Worm (Caenorhabditis elegans) whole organism, L2 larva: ENCODE measurements around the gene T26C12.2.
"Not testable (repeated sequence)": the region's sequence is repeated elsewhere in the genome, so short reads cannot be mapped to it uniquely, and the experiment has no call there.

Source experiments
- C34F6.9 ChIP-seq: fragments of 150-350 bp; optimal IDR thresholded peaks from 2 replicates; lab custom pipeline; 2014; ENCODE audit warnings: missing biosample characterization, missing genetic modification characterization
- F13H6.1 ChIP-seq: sonication (generic microtip); optimal IDR thresholded peaks from 2 replicates; lab custom pipeline; 2016; ENCODE audit warnings: missing genetic modification characterization, missing compliant biosample characterization
- R02D3.7 ChIP-seq: fragments of 150-350 bp; optimal IDR thresholded peaks from 2 replicates; lab custom pipeline; 2014; ENCODE audit warnings: missing biosample characterization, missing genetic modification characterization
- Y55F3AM.14 ChIP-seq: fragments of 200-800 bp; sonication (Bioruptor generic); optimal IDR thresholded peaks from 2 replicates; lab custom pipeline; 2018; ENCODE audit warnings: mild to moderate bottlenecking, missing genetic modification characterization, missing compliant biosample characterization
- ZK546.5 ChIP-seq: sonication (generic microtip); optimal IDR thresholded peaks from 2 replicates; lab custom pipeline; 2017; ENCODE audit warnings: missing biosample characterization, missing genetic modification characterization
- alr-1 ChIP-seq: fragments of 150-350 bp; optimal IDR thresholded peaks from 2 replicates; lab custom pipeline; 2014; ENCODE audit warnings: missing biosample characterization, missing genetic modification characterization
- aly-2 ChIP-seq: fragments of 150-350 bp; optimal IDR thresholded peaks from 2 replicates; lab custom pipeline; 2014; ENCODE audit warnings: missing biosample characterization, missing genetic modification characterization
- ama-1 ChIP-seq: fragments of 150-350 bp; optimal IDR thresholded peaks from 2 replicates; lab custom pipeline; 2018; ENCODE audit warnings: inconsistent platforms
- blmp-1 ChIP-seq: sonication (generic microtip); optimal IDR thresholded peaks from 2 replicates; lab custom pipeline; 2017; ENCODE audit warnings: missing genetic modification characterization, mild to moderate bottlenecking, missing compliant biosample characterization, antibody characterized with exemption, moderate library complexity; ENCODE audit not compliant: insufficient read depth
- ceh-16 ChIP-seq: fragments of 150-350 bp; optimal IDR thresholded peaks from 2 replicates; lab custom pipeline; 2014; ENCODE audit warnings: missing biosample characterization, missing genetic modification characterization
- ceh-82 ChIP-seq: fragments of 150-350 bp; optimal IDR thresholded peaks from 2 replicates; lab custom pipeline; 2014; ENCODE audit warnings: missing biosample characterization, missing genetic modification characterization
- crh-2 ChIP-seq: sonication (generic microtip); optimal IDR thresholded peaks from 2 replicates; lab custom pipeline; 2017; ENCODE audit warnings: missing biosample characterization, missing genetic modification characterization
- dmd-4 ChIP-seq: sonication (generic microtip); optimal IDR thresholded peaks from 2 replicates; lab custom pipeline; 2017; ENCODE audit warnings: missing biosample characterization, missing genetic modification characterization
- egl-27 ChIP-seq: sonication (generic microtip); optimal IDR thresholded peaks from 3 replicates; lab custom pipeline; 2017; ENCODE audit warnings: missing biosample characterization, missing genetic modification reagents, missing genetic modification characterization
- elt-1 ChIP-seq: fragments of 150-350 bp; optimal IDR thresholded peaks from 2 replicates; lab custom pipeline; 2014; ENCODE audit warnings: missing biosample characterization, missing genetic modification characterization
- elt-3 ChIP-seq: sonication (generic microtip); optimal IDR thresholded peaks from 2 replicates; lab custom pipeline; 2017; ENCODE audit warnings: missing biosample characterization, missing genetic modification characterization
- fos-1 ChIP-seq: fragments of 150-350 bp; optimal IDR thresholded peaks from 2 replicates; lab custom pipeline; 2014; ENCODE audit warnings: missing biosample characterization, missing genetic modification characterization
- gmeb-1 ChIP-seq: fragments of 150-350 bp; optimal IDR thresholded peaks from 2 replicates; lab custom pipeline; 2014; ENCODE audit warnings: missing biosample characterization, missing genetic modification characterization
- lin-11 ChIP-seq: fragments of 150-350 bp; sonication (generic microtip); optimal IDR thresholded peaks from 2 replicates; lab custom pipeline; 2014; ENCODE audit warnings: missing biosample characterization, missing genetic modification characterization, inconsistent platforms, mixed read lengths
- lin-13 ChIP-seq: fragments of 150-350 bp; optimal IDR thresholded peaks from 2 replicates; lab custom pipeline; 2014; ENCODE audit warnings: missing biosample characterization, missing genetic modification reagents, missing genetic modification characterization
- lsy-2 ChIP-seq, 2 experiments: fragments of 150-350 bp in 1 of 2; sonication (generic microtip) in 1 of 2; optimal IDR thresholded peaks; 2 replicates each; lab custom pipeline; 2014 to 2017; ENCODE audit warnings: missing biosample characterization in 2 of 2, missing genetic modification characterization in 2 of 2
- mab-5 ChIP-seq: fragments of 150-350 bp; optimal IDR thresholded peaks from 2 replicates; lab custom pipeline; 2014; ENCODE audit warnings: missing biosample characterization, missing genetic modification characterization
- mbf-1 ChIP-seq: sonication (generic microtip); optimal IDR thresholded peaks from 2 replicates; lab custom pipeline; 2017; ENCODE audit warnings: missing biosample characterization, missing genetic modification characterization
- nhr-10 ChIP-seq: sonication (generic microtip); optimal IDR thresholded peaks from 2 replicates; lab custom pipeline; 2017; ENCODE audit warnings: missing biosample characterization, missing genetic modification characterization
- nhr-11 ChIP-seq: fragments of 150-350 bp; optimal IDR thresholded peaks from 2 replicates; lab custom pipeline; 2014; ENCODE audit warnings: missing biosample characterization, missing genetic modification characterization
- nhr-12 ChIP-seq: fragments of 150-350 bp; optimal IDR thresholded peaks from 2 replicates; lab custom pipeline; 2014; ENCODE audit warnings: missing biosample characterization, missing genetic modification characterization
- nhr-129 ChIP-seq: fragments of 150-350 bp; optimal IDR thresholded peaks from 2 replicates; lab custom pipeline; 2014; ENCODE audit warnings: missing biosample characterization, missing genetic modification characterization
- nhr-21 ChIP-seq: fragments of 150-350 bp; optimal IDR thresholded peaks from 2 replicates; lab custom pipeline; 2014; ENCODE audit warnings: missing biosample characterization, missing genetic modification characterization
- nhr-23 ChIP-seq: fragments of 150-350 bp; optimal IDR thresholded peaks from 2 replicates; lab custom pipeline; 2014; ENCODE audit warnings: missing biosample characterization, missing genetic modification reagents, missing genetic modification characterization
- nhr-237 ChIP-seq: fragments of 150-350 bp; optimal IDR thresholded peaks from 2 replicates; lab custom pipeline; 2014; ENCODE audit warnings: missing biosample characterization, missing genetic modification characterization
- nhr-25 ChIP-seq: fragments of 150-350 bp; sonication (generic microtip); optimal IDR thresholded peaks from 3 replicates; lab custom pipeline; 2014; ENCODE audit warnings: missing biosample characterization, missing genetic modification characterization
- nhr-6 ChIP-seq: fragments of 150-350 bp; optimal IDR thresholded peaks from 2 replicates; lab custom pipeline; 2014; ENCODE audit warnings: missing biosample characterization, missing genetic modification characterization
- nhr-77 ChIP-seq: fragments of 150-350 bp; optimal IDR thresholded peaks from 2 replicates; lab custom pipeline; 2014; ENCODE audit warnings: missing biosample characterization, missing genetic modification characterization
- peb-1 ChIP-seq: fragments of 150-350 bp; optimal IDR thresholded peaks from 2 replicates; lab custom pipeline; 2014; ENCODE audit warnings: missing biosample characterization, missing genetic modification characterization
- sem-4 ChIP-seq: fragments of 150-350 bp; optimal IDR thresholded peaks from 2 replicates; lab custom pipeline; 2014; ENCODE audit warnings: missing biosample characterization, missing genetic modification reagents, missing genetic modification characterization
- skn-1 ChIP-seq: sonication (generic microtip); optimal IDR thresholded peaks from 2 replicates; lab custom pipeline; 2017; ENCODE audit warnings: missing biosample characterization, missing genetic modification characterization
- sma-3 ChIP-seq: sonication (generic microtip); optimal IDR thresholded peaks from 2 replicates; lab custom pipeline; 2016; ENCODE audit warnings: missing genetic modification reagents, missing genetic modification characterization, missing compliant biosample characterization
- sma-9 ChIP-seq, 2 experiments: fragments of 150-350 bp in 1 of 2; sonication (generic microtip) in 1 of 2; optimal IDR thresholded peaks; 2 replicates each; lab custom pipeline; 2014 to 2016; ENCODE audit warnings: missing genetic modification characterization in 2 of 2, mild to moderate bottlenecking in 1 of 2, missing biosample characterization in 1 of 2, missing compliant biosample characterization in 1 of 2, missing genetic modification reagents in 1 of 2, moderate library complexity in 1 of 2
- snpc-4 ChIP-seq: fragments of 150-350 bp; optimal IDR thresholded peaks from 2 replicates; lab custom pipeline; 2014; ENCODE audit warnings: missing biosample characterization, missing genetic modification characterization
- unc-39 ChIP-seq: fragments of 150-350 bp; optimal IDR thresholded peaks from 2 replicates; lab custom pipeline; 2014; ENCODE audit warnings: missing biosample characterization, missing genetic modification characterization
- unc-55 ChIP-seq: fragments of 150-350 bp; sonication (generic microtip); optimal IDR thresholded peaks from 3 replicates; lab custom pipeline; 2014; ENCODE audit warnings: missing biosample characterization, missing genetic modification reagents, missing genetic modification characterization
- unc-62 ChIP-seq: fragments of 150-350 bp; optimal IDR thresholded peaks from 2 replicates; lab custom pipeline; 2014; ENCODE audit warnings: missing biosample characterization, missing genetic modification reagents, missing genetic modification characterization
- zag-1 ChIP-seq: fragments of 150-350 bp; optimal IDR thresholded peaks from 2 replicates; lab custom pipeline; 2014; ENCODE audit warnings: missing biosample characterization, missing genetic modification characterization
- ztf-1 ChIP-seq: fragments of 200-800 bp; sonication (Bioruptor generic); conservative IDR thresholded peaks from 2 replicates; pipeline ENCODE4 v1.3.6; 2022; ENCODE audit warnings: missing genetic modification characterization, missing compliant biosample characterization
- ztf-11 ChIP-seq: sonication (generic microtip); optimal IDR thresholded peaks from 2 replicates; lab custom pipeline; 2017; ENCODE audit warnings: missing biosample characterization, missing genetic modification characterization
- ztf-4 ChIP-seq: fragments of 150-350 bp; optimal IDR thresholded peaks from 2 replicates; lab custom pipeline; 2014; ENCODE audit warnings: missing biosample characterization, missing genetic modification characterization

The T26C12.2 gene

ce11 chrIV:3265657-3266056 is at the start of gene T26C12.2:
T26C12.2 (minus strand) TSS chrIV:3265757.
- TF ChIP-seq zag-1 (tag; lab: Kevin White, UChicago) (no peak), alr-1 (tag; lab: Kevin White, UChicago) (no peak)

ce11 chrIV:3314099-3314498 is 48.5 kb upstream of the T26C12.2 start:
- peak in 1 of 2 experiments; percentile 44 for TF ChIP-seq lsy-2 (tag; optimal IDR thresholded peaks at IDR 0.05; lab: Kevin White, UChicago)

ce11 chrIV:3313311-3313710 is 47.8 kb upstream of the T26C12.2 start:
- TF ChIP-seq gmeb-1 (tag; lab: Kevin White, UChicago): peak; percentile 30
- peak; percentile 67 for TF ChIP-seq sma-3 (GFP tag; lab: Kevin White, UChicago)
- TF ChIP-seq fos-1 (tag; lab: Kevin White, UChicago): peak; percentile 6
- TF ChIP-seq nhr-25 (tag; lab: Kevin White, UChicago): peak; percentile 62
- peak; percentile 34 for TF ChIP-seq nhr-21 (tag; lab: Kevin White, UChicago)
- TF ChIP-seq sma-9 (GFP tag; optimal IDR thresholded peaks at IDR 0.05; lab: Kevin White, UChicago): peak; percentile 48
- not testable (repeated sequence) for TF ChIP-seq sma-9 (tag; optimal IDR thresholded peaks at IDR 0.05; lab: Kevin White, UChicago)
- peak; percentile 36 for TF ChIP-seq lin-13 (GFP tag; lab: Kevin White, UChicago)
- peak; percentile 46 for TF ChIP-seq F13H6.1 (tag; lab: Kevin White, UChicago)
- TF ChIP-seq lsy-2 (tag; optimal IDR thresholded peaks at IDR 0.05; lab: Kevin White, UChicago): peak; percentile 83 to 94
- peak; percentile 16 for TF ChIP-seq nhr-129
- TF ChIP-seq crh-2: peak; percentile 41

- TF ChIP-seq dmd-4 (no peak), egl-27 (no peak), nhr-21 (tag; lab: Kevin White, UChicago) (peak; percentile 58), lin-13 (GFP tag; lab: Kevin White, UChicago) (peak; percentile 44), F13H6.1 (tag; lab: Kevin White, UChicago) (peak; percentile 64), R02D3.7 (tag; lab: Kevin White, UChicago) (no peak), unc-39 (tag; lab: Kevin White, UChicago) (no peak), elt-1 (tag; lab: Kevin White, UChicago) (no peak), crh-2 (peak; percentile 13), nhr-129 (peak; percentile 32), unc-62 (GFP tag; lab: Kevin White, UChicago) (no peak), alr-1 (tag; lab: Kevin White, UChicago) (no peak), Y55F3AM.14 (GFP tag; lab: Kevin White, UChicago) (no peak), mab-5 (tag; lab: Kevin White, UChicago) (peak; percentile 32), lsy-2 (tag; optimal IDR thresholded peaks at IDR 0.05; lab: Kevin White, UChicago) (peak; percentile 51 to 77), sma-9 (GFP tag; optimal IDR thresholded peaks at IDR 0.05; lab: Kevin White, UChicago) (peak; percentile 43), sma-9 (tag; optimal IDR thresholded peaks at IDR 0.05; lab: Kevin White, UChicago) (no peak), nhr-10 (tag; lab: Kevin White, UChicago) (no peak), ztf-11 (no peak), nhr-6 (tag; lab: Kevin White, UChicago) (no peak), ama-1 (lab: Kevin White, UChicago) (no peak), elt-3 (tag; lab: Kevin White, UChicago) (no peak), mbf-1 (tag; lab: Kevin White, UChicago) (no peak), fos-1 (tag; lab: Kevin White, UChicago) (peak; percentile 21), blmp-1 (tag; lab: Kevin White, UChicago) (peak; percentile 18), ZK546.5 (tag; lab: Kevin White, UChicago) (no peak), nhr-23 (tag; lab: Kevin White, UChicago) (no peak), snpc-4 (tag; lab: Kevin White, UChicago) (no peak), ceh-16 (tag; lab: Kevin White, UChicago) (no peak), skn-1 (no peak), sem-4 (no peak), nhr-237 (no peak), C34F6.9 (tag; lab: Kevin White, UChicago) (peak; percentile 69), nhr-11 (no peak), gmeb-1 (tag; lab: Kevin White, UChicago) (peak; percentile 64), unc-55 (GFP tag; lab: Kevin White, UChicago) (peak; percentile 63), ztf-4 (tag; lab: Kevin White, UChicago) (no peak), ztf-1 (GFP tag; lab: Robert Waterston, UW) (no peak), aly-2 (tag; lab: Kevin White, UChicago) (no peak), zag-1 (tag; lab: Kevin White, UChicago) (no peak), lin-11 (tag; lab: Kevin White, UChicago) (no peak), nhr-77 (no peak), sma-3 (GFP tag; lab: Kevin White, UChicago) (peak; percentile 78), peb-1 (no peak), nhr-12 (tag; lab: Kevin White, UChicago) (no peak), nhr-25 (tag; lab: Kevin White, UChicago) (peak; percentile 54), ceh-82 (no peak)
Observed at ce11 chrIV:3311243-3311642, 45.7 kb upstream of the T26C12.2 start, which contains the start of gene zip-11. zip-11 (plus strand) TSS chrIV:3311276.
